Fruit fly (Drosophila melanogaster): ENCODE results near the gene RluA-2.

Gene RluA-2

DNA sequence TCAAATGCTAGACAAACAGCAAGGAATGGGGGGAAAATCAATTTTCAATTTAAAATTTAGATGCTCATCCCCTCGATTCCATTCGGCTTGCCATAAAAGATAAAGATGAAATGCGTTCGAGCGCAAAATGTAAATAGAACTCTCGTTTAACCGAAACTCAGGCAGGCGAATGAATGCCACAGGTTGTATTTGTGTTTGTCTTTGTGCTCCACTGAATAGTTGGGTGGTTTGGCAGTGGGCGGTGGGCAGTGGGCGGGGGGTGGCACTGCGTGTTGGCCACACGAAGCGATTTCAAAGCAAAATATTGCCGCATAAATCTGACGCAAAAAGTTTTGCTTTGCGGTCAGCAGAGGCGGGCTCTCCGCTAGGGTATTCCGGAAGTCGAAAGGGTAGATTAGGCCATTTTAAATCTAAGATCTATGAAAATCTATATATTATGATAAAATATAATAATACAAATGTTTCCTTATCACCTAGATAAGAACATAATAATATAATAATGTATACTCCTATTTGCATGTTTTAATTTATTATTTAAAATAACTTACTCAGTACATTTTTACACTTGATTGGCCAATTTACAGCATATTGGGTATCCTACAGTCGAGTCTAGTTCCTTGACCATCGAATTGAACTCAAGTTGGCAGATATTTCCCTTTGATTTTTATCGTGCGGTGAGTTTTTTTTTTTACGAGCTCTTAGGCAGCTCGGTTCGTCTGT, 45.5 kb downstream of the RluA-2 start (continued):
- TF ChIP-seq Gug (GFP tag; IDR thresholded peaks at IDR 0.05) (peak; percentile 59; the same call in 3 of the 4 replicates), schlank (tag; optimal IDR thresholded peaks at IDR 0.05) (no peak), sob (GFP tag; IDR thresholded peaks at IDR 0.05) (peak; percentile 68; the same call in 1 of the 2 replicates), Rx (GFP tag; IDR thresholded peaks at IDR 0.05) (peak; percentile 23; the same call in 1 of the 2 replicates), CG11560 (tag; IDR thresholded peaks at IDR 0.05) (peak; percentile 60; the same call in 1 of the 3 replicates), CG15514 (GFP tag; optimal IDR thresholded peaks at IDR 0.05) (peak; percentile 33), Dip3 (GFP tag; optimal IDR thresholded peaks at IDR 0.05) (no peak), nom (GFP tag; optimal IDR thresholded peaks at IDR 0.05) (no peak), hkb (optimal IDR thresholded peaks at IDR 0.05) (no peak), hkb (GFP tag; IDR thresholded peaks at IDR 0.05) (peak; percentile 70), gro (GFP tag; optimal IDR thresholded peaks at IDR 0.05) (no peak), ci (GFP tag; IDR thresholded peaks at IDR 0.05) (no peak), HmgZ (tag; optimal IDR thresholded peaks at IDR 0.05) (no peak), CG7786 (GFP tag; optimal IDR thresholded peaks at IDR 0.05) (no peak), CG3407 (GFP tag; optimal IDR thresholded peaks at IDR 0.05) (no peak), Med (GFP tag) (no peak), vvl (GFP tag; IDR thresholded peaks at IDR 0.05) (peak; percentile 45; the same call in 1 of the 2 replicates), CG15073 (GFP tag; optimal IDR thresholded peaks at IDR 0.05) (no peak), Bgb (GFP tag; IDR thresholded peaks at IDR 0.05; ENCODE audit: partially characterized antibody) (no peak), CG17359 (tag; optimal IDR thresholded peaks at IDR 0.05) (peak; percentile 49), ken (GFP tag; IDR thresholded peaks at IDR 0.05) (no peak), CG3281 (GFP tag; optimal IDR thresholded peaks at IDR 0.05) (peak; percentile 67), croc (GFP tag; conservative IDR thresholded peaks at IDR 0.05) (no peak; the same call in 2 of the 3 replicates), CG10959 (GFP tag; IDR thresholded peaks at IDR 0.05) (no peak), CG2120 (GFP tag; optimal IDR thresholded peaks at IDR 0.05) (peak; percentile 51), z (GFP tag; IDR thresholded peaks at IDR 0.05) (no peak; the same call in 2 of the 3 replicates), CG6813 (GFP tag; optimal IDR thresholded peaks at IDR 0.05) (peak; percentile 36), Hey (tag; optimal IDR thresholded peaks at IDR 0.05) (no peak), CG11723 (GFP tag; optimal IDR thresholded peaks at IDR 0.05) (peak; percentile 35), bsh (GFP tag; optimal IDR thresholded peaks at IDR 0.05) (peak in 1 of 2 experiments; percentile 35), Usf (GFP tag; optimal IDR thresholded peaks at IDR 0.05) (no peak), CG10321 (GFP tag; IDR thresholded peaks at IDR 0.05) (no peak), Xrp1 (GFP tag; IDR thresholded peaks at IDR 0.05) (peak; percentile 62), Optix (GFP tag; IDR thresholded peaks at IDR 0.05) (peak; percentile 40; the same call in 1 of the 3 replicates), CG4282 (GFP tag; optimal IDR thresholded peaks at IDR 0.05) (no peak), CG30431 (GFP tag; optimal IDR thresholded peaks at IDR 0.05) (no peak), PHDP (tag; optimal IDR thresholded peaks at IDR 0.05) (peak; percentile 55), dati (GFP tag; IDR thresholded peaks at IDR 0.05) (no peak), odd (GFP tag; optimal IDR thresholded peaks at IDR 0.05) (peak; percentile 50), Lpt (GFP tag; optimal IDR thresholded peaks at IDR 0.05) (no peak), Bteb2 (GFP tag; optimal IDR thresholded peaks at IDR 0.05) (no peak), CG10209 (GFP tag; optimal IDR thresholded peaks at IDR 0.05) (peak; percentile 74), CG11398 (GFP tag; optimal IDR thresholded peaks at IDR 0.05) (no peak), CG7357 (GFP tag; IDR thresholded peaks at IDR 0.05) (peak; percentile 61), sr (GFP tag; IDR thresholded peaks at IDR 0.05) (peak; percentile 92), CG16779 (GFP tag; IDR thresholded peaks at IDR 0.05) (no peak), ash1 (GFP tag; optimal IDR thresholded peaks at IDR 0.05) (no peak), CG4360 (GFP tag; IDR thresholded peaks at IDR 0.05) (no peak), CG13894 (tag; optimal IDR thresholded peaks at IDR 0.05) (no peak), toy (GFP tag; IDR thresholded peaks at IDR 0.05) (no peak)
